Worm (Caenorhabditis elegans): ENCODE data around the gene erl-1.
A peak's percentile ranks its signal among the peaks of the same experiment; 100 is the strongest.
"Not testable (repeated sequence)": the region's sequence is repeated elsewhere in the genome, so short reads cannot be mapped to it uniquely, and the experiment has no call there.

erl-1 gene

ce11 chrIV:12304750-12305149, 17.0 kb downstream of the erl-1 start:
- TF ChIP-seq elt-2 (tag; optimal IDR thresholded peaks at IDR 0.05) (peak; percentile 17), nhr-67 (tag; optimal IDR thresholded peaks at IDR 0.05) (no peak), lin-15B (tag; optimal IDR thresholded peaks at IDR 0.05) (no peak), mdl-1 (tag; optimal IDR thresholded peaks at IDR 0.05) (no peak), ceh-9 (tag; optimal IDR thresholded peaks at IDR 0.05) (no peak), jun-1 (tag; optimal IDR thresholded peaks at IDR 0.05) (no peak)

ce11 chrIV:12305956-12306355, 18.2 kb downstream of the erl-1 start:
- TF ChIP-seq skn-1 (tag; optimal IDR thresholded peaks at IDR 0.05) = peak; percentile 1
- no peak for TF ChIP-seq fkh-2 (tag; optimal IDR thresholded peaks at IDR 0.05)
- TF ChIP-seq pha-4 (tag; optimal IDR thresholded peaks at IDR 0.05) = peak; percentile 73
- TF ChIP-seq elt-2 (tag; optimal IDR thresholded peaks at IDR 0.05) = peak; percentile 87
- no peak for TF ChIP-seq nhr-43 (tag; optimal IDR thresholded peaks at IDR 0.05; ENCODE audit: poor library complexity, severe bottlenecking)
- TF ChIP-seq pqm-1 (tag; optimal IDR thresholded peaks at IDR 0.05) = peak; percentile 78

ce11 chrIV:12307720-12308119, 20.0 kb downstream of the erl-1 start, which contains the start of gene oac-57:
oac-57 (minus strand) TSS chrIV:12307820.
- no peak for TF ChIP-seq ama-1 (optimal IDR thresholded peaks at IDR 0.05)
- no peak for TF ChIP-seq lin-39 (tag; optimal IDR thresholded peaks at IDR 0.05)
- no peak for TF ChIP-seq eor-1 (tag; optimal IDR thresholded peaks at IDR 0.05)
- TF ChIP-seq nhr-237 (tag; optimal IDR thresholded peaks at IDR 0.05) = no peak
- no peak for TF ChIP-seq nhr-76 (tag; optimal IDR thresholded peaks at IDR 0.05)

ce11 chrIV:12311597-12311996, 23.9 kb downstream of the erl-1 start, which contains the start of gene oac-58:
oac-58 (minus strand) TSS chrIV:12311697.
- TF ChIP-seq R02D3.7 (tag; optimal IDR thresholded peaks at IDR 0.05) (no peak), egl-5 (tag; optimal IDR thresholded peaks at IDR 0.05) (no peak)

ce11 chrIV:12326932-12327331, 39.2 kb downstream of the erl-1 start, which contains the start of gene F19B6.3:
F19B6.3 (plus strand) TSS chrIV:12327232.
- TF ChIP-seq mdl-1, ZK546.5, pha-4 (tag; optimal IDR thresholded peaks at IDR 0.05): not testable (repeated sequence)

ce11 chrIV:12330840-12331359, 43.2 kb downstream of the erl-1 start, which contains the start of gene ufd-1:
ufd-1 (minus strand) TSS chrIV:12330890.
- TF ChIP-seq nhr-237 (tag; optimal IDR thresholded peaks at IDR 0.05) (no peak), nhr-25 (tag; optimal IDR thresholded peaks at IDR 0.05) (peak; percentile 25), lin-15B (tag; optimal IDR thresholded peaks at IDR 0.05) (peak; percentile 7), skn-1 (tag; optimal IDR thresholded peaks at IDR 0.05) (peak; percentile 58), nhr-23 (tag; optimal IDR thresholded peaks at IDR 0.05) (peak; percentile 51), ceh-28 (tag; optimal IDR thresholded peaks at IDR 0.05) (no peak), R02D3.7 (tag; optimal IDR thresholded peaks at IDR 0.05) (no peak)

ce11 chrIV:12334142-12334541, 46.4 kb downstream of the erl-1 start:
- TF ChIP-seq nhr-43 (tag; optimal IDR thresholded peaks at IDR 0.05; ENCODE audit: poor library complexity, severe bottlenecking) = no peak
- peak; percentile 27 for TF ChIP-seq elt-2 (tag; optimal IDR thresholded peaks at IDR 0.05)
- peak; percentile 36 for TF ChIP-seq elt-1 (tag; optimal IDR thresholded peaks at IDR 0.05)

ce11 chrIV:12334708-12335107, 47.0 kb downstream of the erl-1 start:
- peak; percentile 36 for TF ChIP-seq pha-4 (tag; optimal IDR thresholded peaks at IDR 0.05)
- peak; percentile 25 for TF ChIP-seq nfya-1 (tag; optimal IDR thresholded peaks at IDR 0.05; ENCODE audit: insufficient read depth)
- TF ChIP-seq sea-2 (GFP tag; optimal IDR thresholded peaks at IDR 0.05) = no peak

ce11 chrIV:12335248-12335647, 47.5 kb downstream of the erl-1 start:
- TF ChIP-seq lin-39 (tag; optimal IDR thresholded peaks at IDR 0.05) (peak; percentile 9), hmg-11 (tag; optimal IDR thresholded peaks at IDR 0.05) (peak; percentile 40), eor-1 (tag; optimal IDR thresholded peaks at IDR 0.05) (no peak), nhr-12 (tag; optimal IDR thresholded peaks at IDR 0.05) (no peak), nfya-1 (tag; optimal IDR thresholded peaks at IDR 0.05; ENCODE audit: insufficient read depth) (peak; percentile 37), snpc-4 (tag; optimal IDR thresholded peaks at IDR 0.05) (peak; percentile 16), nhr-25 (tag; optimal IDR thresholded peaks at IDR 0.05) (peak; percentile 44), nhr-23 (tag; optimal IDR thresholded peaks at IDR 0.05) (no peak), elt-1 (tag; optimal IDR thresholded peaks at IDR 0.05) (no peak), pha-4 (tag; optimal IDR thresholded peaks at IDR 0.05) (peak; percentile 27), lin-15B (tag; optimal IDR thresholded peaks at IDR 0.05) (peak; percentile 25), elt-2 (tag; optimal IDR thresholded peaks at IDR 0.05) (no peak)

Data from whole organism, L3 larva.